Fruit fly (Drosophila melanogaster) whole organism, larva: ENCODE results near the gene CG7542.
A peak's percentile ranks its signal among the peaks of the same experiment; 100 is the strongest.

ENCODE experiments used
- noc ChIP-seq: fragments of 200-800 bp; sonication (Bioruptor generic); optimal IDR thresholded peaks from 3 replicates; lab custom pipeline; 2019; ENCODE audit warnings: missing biosample characterization, mild to moderate bottlenecking, missing genetic modification characterization, moderate library complexity

Gene CG7542

dm6 chr3L:17549049-17549876 is at the start of gene CG7542, which contains the start of gene Jon74E:
Gene CG7542, plus strand, starts transcription at chr3L:17549826.
Gene Jon74E, minus strand, starts transcription at chr3L:17549127.
- TF ChIP-seq noc (tag; lab: Kevin White, UChicago), result no peak

- TF ChIP-seq noc (tag; lab: Kevin White, UChicago), result no peak
These were observed 49.2 kb upstream of the CG7542 start for dm6 chr3L:17500315-17500985.

DNA sequence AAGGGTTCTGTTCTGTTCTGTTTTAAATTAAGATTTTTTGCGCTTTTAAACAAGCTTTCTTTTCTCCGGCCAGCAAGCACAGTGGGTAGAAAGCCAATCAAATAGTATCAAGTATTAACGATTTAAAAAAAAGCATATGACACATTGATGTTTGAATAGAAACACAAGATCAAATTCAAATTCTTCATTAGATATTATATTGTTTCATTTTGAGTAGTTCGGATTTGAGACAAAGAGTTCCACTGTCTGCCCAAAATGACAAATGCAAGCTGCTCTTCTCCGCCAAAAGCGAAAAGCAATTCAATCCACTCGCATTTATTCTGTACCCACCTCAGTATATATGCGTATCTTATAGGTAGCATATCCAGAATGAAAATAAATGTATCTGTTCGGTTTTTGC is 47.4 kb upstream of the CG7542 start:
- TF ChIP-seq noc (tag; lab: Kevin White, UChicago), result no peak

dm6 chr3L:17504538-17504937 is 45.1 kb upstream of the CG7542 start:
- TF ChIP-seq noc (tag; lab: Kevin White, UChicago), result no peak

- peak; percentile 1 for TF ChIP-seq noc (tag; lab: Kevin White, UChicago)
These were observed 43.4 kb upstream of the CG7542 start for dm6 chr3L:17506005-17506760.

DNA sequence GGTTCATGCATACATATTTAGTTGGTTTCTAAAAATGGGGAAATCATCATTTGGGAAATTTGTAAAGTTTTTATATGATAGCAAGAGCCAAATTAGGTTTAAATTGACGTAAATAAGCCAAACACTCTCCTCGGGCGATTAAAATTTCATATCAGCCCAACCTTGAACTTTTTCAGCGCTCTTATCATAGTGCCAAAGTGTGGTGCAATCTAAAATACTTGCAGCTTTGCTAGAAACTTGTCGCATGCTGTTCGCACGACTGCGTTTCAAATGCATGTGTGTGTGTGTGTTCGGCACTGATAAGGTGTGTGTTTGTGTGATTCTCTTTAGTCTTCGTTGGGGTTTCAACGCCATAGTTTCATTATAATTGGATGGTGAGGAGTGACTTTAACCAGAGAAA is 42.8 kb upstream of the CG7542 start:
- no peak for TF ChIP-seq noc (tag; lab: Kevin White, UChicago)

- no peak for TF ChIP-seq noc (tag; lab: Kevin White, UChicago)
These were observed 36.1 kb upstream of the CG7542 start for dm6 chr3L:17513492-17513891.

DNA sequence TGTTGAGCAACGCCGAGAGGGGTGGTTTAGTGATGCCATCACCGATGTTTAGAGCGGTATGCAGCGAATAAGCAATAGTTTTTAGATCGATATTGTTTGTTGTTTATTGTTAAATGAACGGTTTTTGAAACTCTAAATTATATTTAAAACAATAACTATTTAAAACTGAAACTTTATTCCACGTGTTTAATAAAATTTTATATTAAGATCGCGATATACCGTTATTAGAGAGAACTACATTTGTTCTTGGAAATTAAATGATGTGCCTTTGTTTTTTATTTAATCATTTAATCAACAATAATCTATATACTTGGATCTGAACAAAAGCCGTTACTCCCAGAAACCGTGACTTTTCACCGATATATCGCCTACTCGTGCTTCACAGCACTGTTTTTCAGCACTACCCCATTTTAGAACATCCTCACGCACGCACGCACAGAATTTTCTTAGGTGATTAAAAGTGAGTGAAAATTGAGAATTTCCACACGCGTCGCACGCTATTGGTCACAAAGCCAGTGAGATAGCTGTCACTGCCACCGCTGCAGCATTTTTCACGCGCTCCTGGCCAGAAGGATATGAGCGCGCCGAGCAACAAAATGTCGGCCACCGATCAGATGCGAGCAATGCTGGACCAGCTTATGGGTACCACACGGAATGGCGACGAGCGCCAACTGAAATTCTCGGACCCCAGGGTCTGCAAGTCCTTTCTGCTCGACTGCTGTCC is 35.6 kb upstream of the CG7542 start, which contains the start of the genes U4-U6-60K and CG7564:
TSS of gene U4-U6-60K (minus strand) at position 20 of the 724 bp plus-strand sequence.
TSS of gene CG7564 (plus strand) at position 406 of the 724 bp plus-strand sequence.
- peak; percentile 55 for TF ChIP-seq noc (tag; lab: Kevin White, UChicago)

dm6 chr3L:17529511-17530194 is 20.0 kb upstream of the CG7542 start, which contains the start of the genes Edc3 and Nedd4:
Gene Edc3, minus strand, starts transcription at chr3L:17529861.
Gene Nedd4, plus strand, starts transcription at chr3L:17530081.
- TF ChIP-seq noc (tag; lab: Kevin White, UChicago), result peak; percentile 11

DNA sequence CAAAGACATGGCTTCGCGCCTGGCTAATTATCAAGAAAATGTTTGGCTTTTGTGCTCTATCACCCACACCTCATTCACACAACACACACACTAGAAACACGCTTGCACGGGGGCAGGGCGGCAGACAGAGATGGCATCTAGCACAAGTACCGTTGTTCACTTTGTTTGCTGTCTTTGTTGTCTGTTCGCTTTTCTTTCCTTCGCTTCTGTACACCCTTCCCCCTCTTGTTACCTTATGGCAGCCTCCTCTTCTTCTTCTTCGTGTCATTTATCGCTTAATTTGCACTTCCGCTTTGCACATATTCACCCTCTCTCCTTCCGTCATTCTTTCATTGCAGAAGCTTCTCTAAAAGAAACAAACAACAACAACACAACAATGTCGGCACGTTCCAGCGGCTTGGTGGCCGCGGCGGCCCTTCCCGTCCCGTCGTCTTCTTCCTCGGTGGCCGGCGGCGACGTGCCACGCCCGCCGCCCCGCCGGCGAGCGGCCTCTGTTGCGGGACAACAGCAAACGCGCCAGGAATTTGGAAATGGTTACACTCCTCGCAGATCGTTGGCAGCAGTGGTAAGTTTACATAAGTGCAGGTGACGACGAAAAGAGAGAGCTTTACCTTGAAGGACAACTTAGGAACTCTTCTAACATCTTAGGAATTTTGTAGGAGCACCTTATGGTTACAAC is 19.0 kb upstream of the CG7542 start:
- no peak for TF ChIP-seq noc (tag; lab: Kevin White, UChicago)

DNA sequence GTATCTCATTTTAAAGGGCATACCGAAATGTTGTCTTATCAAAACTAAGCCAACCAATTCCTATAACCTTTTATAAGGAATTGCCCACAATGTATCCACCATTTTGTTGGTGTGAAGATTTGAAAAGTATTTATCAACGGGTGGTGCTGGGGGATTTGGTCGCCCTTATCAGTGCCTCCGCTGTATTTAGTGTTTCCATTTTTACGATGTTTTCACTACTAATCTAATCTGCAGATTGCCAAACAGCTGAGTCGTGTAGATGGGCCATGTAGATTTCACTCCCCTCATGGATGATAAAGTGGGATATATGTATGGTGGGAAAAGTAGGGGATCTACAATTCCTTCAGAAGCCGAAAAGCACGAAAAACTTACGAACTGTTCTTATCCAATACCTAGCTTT is 18.2 kb upstream of the CG7542 start:
- peak; percentile 7 for TF ChIP-seq noc (tag; lab: Kevin White, UChicago)

DNA sequence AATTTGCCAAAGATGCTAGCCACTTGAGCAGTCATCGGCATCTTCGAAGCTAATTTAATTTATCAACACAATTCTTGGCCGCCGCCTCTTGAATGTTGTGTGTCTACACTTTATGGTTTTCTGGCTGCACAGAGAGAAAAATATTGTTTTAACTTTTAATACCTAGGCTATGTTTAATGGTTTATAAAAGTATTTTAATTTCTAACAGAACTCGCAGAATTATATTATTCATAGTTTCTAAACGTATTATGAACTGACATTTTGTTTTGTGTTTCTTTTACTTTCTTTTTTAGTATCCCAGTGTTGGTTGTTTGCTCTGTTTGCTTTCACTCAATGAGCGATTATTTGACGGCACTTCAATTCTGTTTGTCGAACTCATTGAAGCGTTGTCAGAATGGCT is 17.4 kb upstream of the CG7542 start:
- no peak for TF ChIP-seq noc (tag; lab: Kevin White, UChicago)

DNA sequence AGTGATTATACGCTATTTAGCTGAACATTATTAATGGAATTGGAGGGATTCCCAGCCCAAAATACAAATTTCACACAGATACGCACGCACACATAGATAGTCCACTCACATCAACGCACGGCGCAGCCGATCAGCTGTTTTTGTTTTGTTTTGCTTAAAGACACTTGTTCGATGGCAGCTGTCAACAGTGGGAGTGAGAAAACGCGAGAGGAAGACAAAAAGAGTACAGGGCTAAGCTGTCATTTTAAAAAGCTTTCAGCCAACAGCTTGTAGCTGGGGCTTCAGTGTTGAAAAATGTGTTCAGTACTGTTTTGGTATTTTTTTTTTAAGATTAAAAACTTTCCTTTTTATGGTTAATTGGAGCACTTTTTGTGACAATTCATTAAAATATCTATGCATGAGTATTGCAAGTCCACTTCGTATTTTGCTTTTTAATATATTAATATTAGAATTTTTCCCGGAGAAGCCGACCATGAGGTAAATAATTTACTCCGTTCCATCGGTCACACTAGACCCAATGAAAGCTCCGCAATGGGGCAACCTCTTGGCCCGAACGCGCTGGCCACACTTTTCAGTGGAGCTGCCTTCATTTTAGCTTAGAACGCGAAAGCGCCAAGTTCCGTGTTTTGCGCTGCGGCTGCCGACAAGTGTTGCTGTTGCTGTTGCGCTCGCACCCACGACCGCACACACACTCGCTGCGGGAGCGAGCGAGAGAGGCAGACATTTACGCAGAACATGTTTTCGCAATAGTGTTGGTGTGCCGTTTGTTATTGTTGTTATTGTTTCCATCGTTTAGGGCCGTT is 16.5 kb upstream of the CG7542 start:
- peak; percentile 51 for TF ChIP-seq noc (tag; lab: Kevin White, UChicago)
